Worm (Caenorhabditis elegans) whole organism, L4 larva: ENCODE data around the gene srp-7.

Source experiments
- egl-27 ChIP-seq: sonication (generic microtip); optimal IDR thresholded peaks from 3 replicates; lab custom pipeline; 2017; ENCODE audit warnings: missing biosample characterization, missing genetic modification reagents, missing genetic modification characterization
- lsy-2 ChIP-seq, 2 experiments: fragments of 150-350 bp in 1 of 2; sonication (generic microtip) in 1 of 2; optimal IDR thresholded peaks; 2 replicates each; lab custom pipeline; 2014 to 2017; ENCODE audit warnings: missing biosample characterization in 2 of 2, missing genetic modification characterization in 2 of 2
- nhr-48 ChIP-seq: sonication (generic microtip); optimal IDR thresholded peaks from 2 replicates; lab custom pipeline; 2016; ENCODE audit warnings: mild to moderate bottlenecking, missing genetic modification characterization, missing compliant biosample characterization
- nhr-77 ChIP-seq: fragments of 150-350 bp; optimal IDR thresholded peaks from 2 replicates; lab custom pipeline; 2014; ENCODE audit warnings: missing biosample characterization, missing genetic modification characterization
- pha-4 ChIP-seq, 2 experiments: fragments of 150-350 bp in 1 of 2; fragments of 200-800 bp in 1 of 2; sonication (Bioruptor generic) in 1 of 2; IDR thresholded peaks in 1 of 2; optimal IDR thresholded peaks in 1 of 2; 2 replicates each; pipeline versions ENCODE4 v1.3.6 to Lab custom; 2014 to 2022; ENCODE audit warnings: missing genetic modification characterization in 2 of 2, missing genetic modification reagents in 2 of 2, missing biosample characterization in 1 of 2, missing compliant biosample characterization in 1 of 2
- skn-1 ChIP-seq: fragments of 150-350 bp; optimal IDR thresholded peaks from 2 replicates; lab custom pipeline; 2014; ENCODE audit warnings: missing biosample characterization, missing genetic modification characterization
- spr-3 ChIP-seq: fragments of 200-800 bp; sonication (Bioruptor generic); optimal IDR thresholded peaks from 2 replicates; lab custom pipeline; 2018; ENCODE audit warnings: mild to moderate bottlenecking, missing genetic modification characterization, missing compliant biosample characterization
- ztf-11 ChIP-seq: fragments of 150-350 bp; optimal IDR thresholded peaks from 2 replicates; lab custom pipeline; 2014; ENCODE audit warnings: missing biosample characterization, missing genetic modification characterization

ce11 chrV:8185737-8186136, 6.8 kb downstream of the srp-7 start, which contains the start of gene F20D6.2:
- TF ChIP-seq nhr-77 (tag; lab: Kevin White, UChicago) (no peak), pha-4 (GFP tag; IDR thresholded peaks at IDR 0.05; lab: Robert Waterston, UW) (no peak), pha-4 (tag; optimal IDR thresholded peaks at IDR 0.05; lab: Kevin White, UChicago) (no peak), egl-27 (tag; lab: Kevin White, UChicago) (no peak), nhr-48 (tag; lab: Kevin White, UChicago) (no peak), spr-3 (GFP tag; lab: Kevin White, UChicago) (no peak), skn-1 (tag; lab: Kevin White, UChicago) (no peak), lsy-2 (tag; optimal IDR thresholded peaks at IDR 0.05; lab: Kevin White, UChicago) (no peak), ztf-11 (tag; lab: Kevin White, UChicago) (no peak)
